Worm (Caenorhabditis elegans): ENCODE measurements around the gene glb-17.

glb-17 gene

DNA sequence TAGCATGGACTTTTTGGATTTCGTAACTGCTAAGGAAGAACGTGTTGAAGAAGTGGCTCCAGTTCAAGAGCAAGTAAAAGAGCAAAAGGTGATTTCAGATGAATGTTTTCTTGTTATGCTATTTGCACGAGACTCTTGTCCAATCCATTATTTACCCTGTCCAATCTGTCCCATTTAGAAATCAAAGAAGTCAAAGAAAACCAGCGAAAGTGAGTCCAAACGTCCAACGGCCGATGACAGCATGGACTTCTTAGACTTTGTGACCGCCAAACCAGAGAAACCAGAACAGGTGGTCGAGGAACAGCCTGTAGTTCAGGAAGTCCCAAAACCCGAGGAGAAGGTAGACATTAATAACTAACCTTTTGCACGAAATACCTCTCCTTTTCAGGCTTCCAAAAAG lies 21.6 kb downstream of the glb-17 start:
- TF ChIP-seq ttx-3 (tag; optimal IDR thresholded peaks at IDR 0.05) (no peak), ceh-48 (tag; optimal IDR thresholded peaks at IDR 0.05) (no peak), unc-86 (tag; optimal IDR thresholded peaks at IDR 0.05) (no peak), K09A11.1 (tag; optimal IDR thresholded peaks at IDR 0.05; ENCODE audit: insufficient read depth) (no peak), sox-4 (tag; optimal IDR thresholded peaks at IDR 0.05) (no peak), dve-1 (tag; optimal IDR thresholded peaks at IDR 0.05) (no peak), unc-3 (GFP tag; conservative IDR thresholded peaks at IDR 0.05) (no peak), unc-3 (tag; optimal IDR thresholded peaks at IDR 0.05) (no peak), mec-3 (tag; optimal IDR thresholded peaks at IDR 0.05; ENCODE audit: borderline replicate concordance) (no peak)

- TF ChIP-seq dve-1 (tag; optimal IDR thresholded peaks at IDR 0.05), result no peak
- no peak for TF ChIP-seq fkh-10 (GFP tag; optimal IDR thresholded peaks at IDR 0.05)
- no peak for TF ChIP-seq hlh-8 (tag; optimal IDR thresholded peaks at IDR 0.05)
- TF ChIP-seq unc-3 (GFP tag; conservative IDR thresholded peaks at IDR 0.05), result no peak
- no peak for TF ChIP-seq unc-3 (tag; optimal IDR thresholded peaks at IDR 0.05)
- no peak for TF ChIP-seq sox-2 (GFP tag; IDR thresholded peaks at IDR 0.05)
Measured at ce11 chrX:9553095-9553494, 23.7 kb downstream of the glb-17 start.

- TF ChIP-seq ceh-24 (tag; optimal IDR thresholded peaks at IDR 0.05) (no peak), unc-55 (GFP tag; optimal IDR thresholded peaks at IDR 0.05) (no peak), ttx-3 (tag; optimal IDR thresholded peaks at IDR 0.05) (no peak), Y22D7AL.16 (tag; optimal IDR thresholded peaks at IDR 0.05) (no peak), unc-42 (tag; optimal IDR thresholded peaks at IDR 0.05) (peak; percentile 6), C08G9.2 (tag; optimal IDR thresholded peaks at IDR 0.05) (peak; percentile 10), sdc-2 (tag; optimal IDR thresholded peaks at IDR 0.05) (peak; percentile 26), ceh-31 (tag; optimal IDR thresholded peaks at IDR 0.05) (peak; percentile 21), sox-2 (GFP tag; IDR thresholded peaks at IDR 0.05) (no peak), hlh-6 (tag; optimal IDR thresholded peaks at IDR 0.05) (no peak), pat-9 (tag; optimal IDR thresholded peaks at IDR 0.05) (no peak), ceh-19 (GFP tag; optimal IDR thresholded peaks at IDR 0.05) (no peak), eyg-1 (tag; optimal IDR thresholded peaks at IDR 0.05) (no peak), K02D7.2 (tag; optimal IDR thresholded peaks at IDR 0.05) (no peak), gmeb-2 (tag; optimal IDR thresholded peaks at IDR 0.05) (no peak), nfya-1 (tag; optimal IDR thresholded peaks at IDR 0.05) (no peak), ceh-34 (tag; optimal IDR thresholded peaks at IDR 0.05) (peak; percentile 14), C38D4.7 (GFP tag; optimal IDR thresholded peaks at IDR 0.05) (no peak), zip-5 (tag; optimal IDR thresholded peaks at IDR 0.05) (no peak), dmd-4 (tag; optimal IDR thresholded peaks at IDR 0.05; ENCODE audit: borderline replicate concordance) (no peak), ets-4 (tag; optimal IDR thresholded peaks at IDR 0.05) (no peak)
Measured at ce11 chrX:9552404-9552803, 24.4 kb downstream of the glb-17 start.

DNA sequence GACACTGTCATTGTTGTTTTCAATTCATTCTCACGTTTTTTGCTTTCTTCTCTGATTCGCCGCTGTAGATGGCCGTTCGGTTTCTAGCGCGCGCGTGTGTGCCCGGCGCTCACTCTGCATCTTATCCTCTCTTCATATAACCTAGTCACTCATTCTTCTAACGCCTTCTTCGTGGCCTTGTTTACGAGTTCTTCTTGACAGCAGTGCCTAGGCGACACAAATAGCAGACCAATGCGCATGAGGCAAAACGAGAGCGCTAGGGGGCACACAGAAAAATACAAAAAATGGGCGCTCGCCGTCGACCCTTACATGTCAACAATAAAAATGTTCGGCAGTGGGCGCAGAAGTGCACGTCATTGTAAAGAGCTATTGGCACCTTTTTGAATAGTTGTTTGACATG lies 25.7 kb downstream of the glb-17 start:
- TF ChIP-seq nfya-1 (tag; optimal IDR thresholded peaks at IDR 0.05) (peak; percentile 32), hlh-13 (GFP tag; optimal IDR thresholded peaks at IDR 0.05) (no peak)

DNA sequence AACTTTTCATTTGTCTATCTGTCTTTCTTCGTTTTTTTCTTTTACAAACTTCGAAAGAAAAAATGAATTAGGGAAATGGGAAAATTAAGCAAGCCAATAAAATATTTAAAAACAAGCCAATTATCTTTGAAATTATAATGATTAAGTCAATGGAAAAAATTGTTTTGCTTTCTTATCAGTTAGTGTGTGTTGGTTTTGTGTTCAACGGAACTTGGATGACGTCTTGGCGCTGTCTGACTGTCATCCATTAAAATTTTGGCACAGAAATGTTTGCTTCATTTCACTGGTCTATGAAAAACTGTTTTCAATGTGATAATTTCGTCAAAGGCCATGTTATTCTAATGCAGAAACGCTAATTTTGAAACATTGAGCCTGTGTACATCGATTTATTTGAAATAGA lies 26.3 kb downstream of the glb-17 start:
- TF ChIP-seq C38D4.7 (GFP tag; optimal IDR thresholded peaks at IDR 0.05), result no peak
- TF ChIP-seq eyg-1 (tag; optimal IDR thresholded peaks at IDR 0.05), result no peak
- no peak for TF ChIP-seq unc-86 (tag; optimal IDR thresholded peaks at IDR 0.05)
- TF ChIP-seq unc-3 (GFP tag; conservative IDR thresholded peaks at IDR 0.05), result no peak
- TF ChIP-seq unc-3 (tag; optimal IDR thresholded peaks at IDR 0.05), result no peak
- TF ChIP-seq pat-9 (tag; optimal IDR thresholded peaks at IDR 0.05), result no peak
- TF ChIP-seq elt-4 (tag; optimal IDR thresholded peaks at IDR 0.05), result no peak
- TF ChIP-seq npax-4 (tag; optimal IDR thresholded peaks at IDR 0.05), result no peak
- no peak for TF ChIP-seq che-1 (tag; optimal IDR thresholded peaks at IDR 0.05)
- TF ChIP-seq lim-6 (tag; optimal IDR thresholded peaks at IDR 0.05), result no peak
- TF ChIP-seq sox-2 (GFP tag; IDR thresholded peaks at IDR 0.05), result no peak
- TF ChIP-seq ref-2 (tag; optimal IDR thresholded peaks at IDR 0.05), result no peak
- TF ChIP-seq hlh-8 (tag; optimal IDR thresholded peaks at IDR 0.05), result no peak
- no peak for TF ChIP-seq rnt-1 (tag; optimal IDR thresholded peaks at IDR 0.05)
- no peak for TF ChIP-seq unc-42 (tag; optimal IDR thresholded peaks at IDR 0.05)
- no peak for TF ChIP-seq fkh-6 (tag; optimal IDR thresholded peaks at IDR 0.05)
